Worm (Caenorhabditis elegans) whole organism, early embryonic: ENCODE measurements around the gene F55G11.1.

Source experiments
- aly-1 ChIP-seq: sonication (generic microtip); optimal IDR thresholded peaks from 2 replicates; lab custom pipeline; 2016; ENCODE audit warnings: missing genetic modification characterization, missing compliant biosample characterization
- tbx-37 ChIP-seq: fragments of 200-800 bp; sonication (Bioruptor generic); conservative IDR thresholded peaks from 2 replicates; pipeline ENCODE4 v1.3.6; 2022; ENCODE audit warnings: missing genetic modification reagents, missing genetic modification characterization, missing compliant biosample characterization

ce11 chrIV:12994376-12994775 is 48.0 kb upstream of the F55G11.1 start, which contains the start of gene K10D11.4:
- TF ChIP-seq tbx-37 (no peak), aly-1 (tag; lab: Kevin White, UChicago) (no peak)
